Worm (Caenorhabditis elegans): Measurements from ENCODE around the gene dhs-26.

The dhs-26 gene

ce11 chrX:3380167-3380566, 17.9 kb upstream of the dhs-26 start, which contains the start of gene ZK563.7:
Gene ZK563.7, plus strand, starts transcription at chrX:3380467.
- TF ChIP-seq nhr-11 (tag; optimal IDR thresholded peaks at IDR 0.05) (no peak), ZK546.5 (tag; optimal IDR thresholded peaks at IDR 0.05) (no peak), mbf-1 (tag; optimal IDR thresholded peaks at IDR 0.05) (no peak), nhr-25 (tag; optimal IDR thresholded peaks at IDR 0.05) (no peak), nhr-6 (tag; optimal IDR thresholded peaks at IDR 0.05) (no peak), nhr-12 (tag; optimal IDR thresholded peaks at IDR 0.05) (no peak)

ce11 chrX:3379114-3379513, 16.8 kb upstream of the dhs-26 start, which contains the start of gene sorf-1:
Gene sorf-1, minus strand, starts transcription at chrX:3379248.
- TF ChIP-seq sma-3 (GFP tag; optimal IDR thresholded peaks at IDR 0.05) (peak; percentile 57), sma-9 (GFP tag; optimal IDR thresholded peaks at IDR 0.05) (peak; percentile 36), sma-9 (tag; optimal IDR thresholded peaks at IDR 0.05) (no peak), zag-1 (tag; optimal IDR thresholded peaks at IDR 0.05) (no peak), nhr-129 (tag; optimal IDR thresholded peaks at IDR 0.05) (peak; percentile 19), mbf-1 (tag; optimal IDR thresholded peaks at IDR 0.05) (no peak), blmp-1 (tag; optimal IDR thresholded peaks at IDR 0.05; ENCODE audit: insufficient read depth) (no peak), gmeb-1 (tag; optimal IDR thresholded peaks at IDR 0.05) (no peak), F13H6.1 (tag; optimal IDR thresholded peaks at IDR 0.05) (no peak), lsy-2 (tag; optimal IDR thresholded peaks at IDR 0.05) (peak in 1 of 2 experiments; percentile 42), unc-55 (GFP tag; optimal IDR thresholded peaks at IDR 0.05) (peak; percentile 56), lin-13 (GFP tag; optimal IDR thresholded peaks at IDR 0.05) (peak; percentile 2), C34F6.9 (tag; optimal IDR thresholded peaks at IDR 0.05) (peak; percentile 46)

ce11 chrX:3375320-3375719, 13.0 kb upstream of the dhs-26 start:
- TF ChIP-seq unc-55 (GFP tag; optimal IDR thresholded peaks at IDR 0.05) (peak; percentile 10), lin-39 (tag; optimal IDR thresholded peaks at IDR 0.05) (no peak)

- TF ChIP-seq nhr-25 (tag; optimal IDR thresholded peaks at IDR 0.05) (no peak), lin-13 (GFP tag; optimal IDR thresholded peaks at IDR 0.05) (no peak), nhr-21 (tag; optimal IDR thresholded peaks at IDR 0.05) (no peak), snpc-4 (tag; optimal IDR thresholded peaks at IDR 0.05) (no peak), sma-3 (GFP tag; optimal IDR thresholded peaks at IDR 0.05) (no peak), nhr-23 (tag; optimal IDR thresholded peaks at IDR 0.05) (no peak), crh-2 (tag; optimal IDR thresholded peaks at IDR 0.05) (no peak), nhr-77 (tag; optimal IDR thresholded peaks at IDR 0.05) (no peak), lsy-2 (tag; optimal IDR thresholded peaks at IDR 0.05) (no peak)
These were observed 12.3 kb upstream of the dhs-26 start, which contains the start of gene clc-3 for ce11 chrX:3374642-3375041. Gene clc-3, minus strand, starts transcription at chrX:3374742.

- peak; percentile 67 for TF ChIP-seq F13H6.1 (tag; optimal IDR thresholded peaks at IDR 0.05)
- TF ChIP-seq nhr-77 (tag; optimal IDR thresholded peaks at IDR 0.05) = no peak
- TF ChIP-seq crh-2 (tag; optimal IDR thresholded peaks at IDR 0.05) = peak; percentile 47
- TF ChIP-seq zag-1 (tag; optimal IDR thresholded peaks at IDR 0.05) = no peak
- peak; percentile 66 for TF ChIP-seq Y55F3AM.14 (GFP tag; optimal IDR thresholded peaks at IDR 0.05)
- TF ChIP-seq mab-5 (tag; optimal IDR thresholded peaks at IDR 0.05) = peak; percentile 30
- TF ChIP-seq alr-1 (tag; optimal IDR thresholded peaks at IDR 0.05) = no peak
- TF ChIP-seq nhr-11 (tag; optimal IDR thresholded peaks at IDR 0.05) = peak; percentile 40
- TF ChIP-seq C34F6.9 (tag; optimal IDR thresholded peaks at IDR 0.05) = peak; percentile 37
- peak; percentile 7 for TF ChIP-seq lin-11 (tag; optimal IDR thresholded peaks at IDR 0.05)
- peak; percentile 40 for TF ChIP-seq sma-3 (GFP tag; optimal IDR thresholded peaks at IDR 0.05)
- TF ChIP-seq nhr-21 (tag; optimal IDR thresholded peaks at IDR 0.05) = peak; percentile 78
- TF ChIP-seq unc-55 (GFP tag; optimal IDR thresholded peaks at IDR 0.05) = peak; percentile 73
- no peak for TF ChIP-seq ceh-16 (tag; optimal IDR thresholded peaks at IDR 0.05)
- TF ChIP-seq nhr-25 (tag; optimal IDR thresholded peaks at IDR 0.05) = peak; percentile 34
- no peak for TF ChIP-seq skn-1 (tag; optimal IDR thresholded peaks at IDR 0.05)
- no peak for TF ChIP-seq nhr-237 (tag; optimal IDR thresholded peaks at IDR 0.05)
- peak in 1 of 2 experiments; percentile 14 for TF ChIP-seq mdl-1 (tag; optimal IDR thresholded peaks at IDR 0.05)
- TF ChIP-seq snpc-4 (tag; optimal IDR thresholded peaks at IDR 0.05) = peak; percentile 33
- no peak for TF ChIP-seq aly-2 (tag; optimal IDR thresholded peaks at IDR 0.05)
- no peak for TF ChIP-seq peb-1 (tag; optimal IDR thresholded peaks at IDR 0.05)
- TF ChIP-seq lin-13 (GFP tag; optimal IDR thresholded peaks at IDR 0.05) = peak; percentile 38
- peak; percentile 53 for TF ChIP-seq sem-4 (tag; optimal IDR thresholded peaks at IDR 0.05)
- peak; percentile 72 for TF ChIP-seq sma-9 (GFP tag; optimal IDR thresholded peaks at IDR 0.05)
- no peak for TF ChIP-seq sma-9 (tag; optimal IDR thresholded peaks at IDR 0.05)
- no peak for TF ChIP-seq nhr-12 (tag; optimal IDR thresholded peaks at IDR 0.05)
- no peak for TF ChIP-seq nhr-10 (tag; optimal IDR thresholded peaks at IDR 0.05)
- TF ChIP-seq elt-1 (tag; optimal IDR thresholded peaks at IDR 0.05) = no peak
- TF ChIP-seq unc-39 (tag; optimal IDR thresholded peaks at IDR 0.05) = no peak
- TF ChIP-seq egl-27 (tag; optimal IDR thresholded peaks at IDR 0.05) = peak; percentile 34
- no peak for TF ChIP-seq nhr-23 (tag; optimal IDR thresholded peaks at IDR 0.05)
- TF ChIP-seq fos-1 (tag; optimal IDR thresholded peaks at IDR 0.05) = peak; percentile 48
- TF ChIP-seq nhr-129 (tag; optimal IDR thresholded peaks at IDR 0.05) = peak; percentile 89
- TF ChIP-seq mbf-1 (tag; optimal IDR thresholded peaks at IDR 0.05) = no peak
- TF ChIP-seq lin-39 (tag; optimal IDR thresholded peaks at IDR 0.05) = no peak
- no peak for TF ChIP-seq ztf-1 (GFP tag; conservative IDR thresholded peaks at IDR 0.05)
- TF ChIP-seq ztf-4 (tag; optimal IDR thresholded peaks at IDR 0.05) = no peak
- peak in 1 of 2 experiments; percentile 32 for TF ChIP-seq lsy-2 (tag; optimal IDR thresholded peaks at IDR 0.05)
These were observed 9.0 kb upstream of the dhs-26 start for ce11 chrX:3371264-3371663.

Data from whole organism, L2 larva.